Fruit fly (Drosophila melanogaster): ENCODE results near the gene CG17292.

The CG17292 gene

DNA sequence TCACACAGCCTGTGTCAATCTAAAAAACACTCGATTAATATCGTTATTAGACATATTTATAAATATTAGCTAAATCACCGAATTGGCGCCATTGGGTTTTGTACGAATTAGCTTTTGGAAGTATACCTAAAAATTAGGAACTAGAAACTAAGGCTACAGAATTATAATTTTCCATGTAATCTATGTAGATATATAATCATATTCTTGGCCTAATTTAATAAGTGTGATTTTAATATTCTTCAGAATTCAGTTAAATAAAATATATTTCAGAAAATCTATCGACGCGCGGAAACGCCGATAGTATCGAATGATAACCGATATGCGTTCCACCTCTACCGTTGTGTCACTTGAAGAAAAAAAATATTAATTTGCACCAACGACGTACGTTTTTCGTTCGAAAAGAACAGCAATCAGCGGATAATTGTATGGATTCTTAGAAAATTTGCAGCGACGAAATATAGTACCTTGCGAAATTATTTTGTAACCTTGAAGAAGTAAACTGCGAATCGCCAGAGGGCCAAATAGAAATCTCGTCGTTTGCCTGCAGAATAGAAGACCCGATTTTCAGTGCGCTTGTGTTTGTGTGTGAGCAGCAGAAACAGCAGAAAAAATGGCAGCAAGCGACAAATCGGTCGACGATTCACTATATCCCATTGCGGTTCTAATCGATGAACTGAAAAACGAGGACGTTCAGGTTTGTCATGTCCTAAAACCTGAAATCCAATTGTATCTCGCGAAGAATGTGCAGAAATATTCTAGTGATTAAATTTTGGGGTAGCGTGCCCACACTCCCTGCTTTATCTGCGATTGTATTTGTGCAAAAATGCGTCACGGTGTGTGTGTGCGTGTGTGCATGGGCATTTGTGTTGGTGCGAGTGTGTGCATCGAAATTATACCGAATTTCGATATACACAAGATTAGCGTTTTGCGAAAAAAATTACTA, 4.3 kb upstream of the CG17292 start, which contains the start of gene Pp2A-29B (continued):
- TF ChIP-seq MESR4 (GFP tag; optimal IDR thresholded peaks at IDR 0.05) (peak; percentile 87), CG12104 (GFP tag; optimal IDR thresholded peaks at IDR 0.05) (no peak), otp (GFP tag; IDR thresholded peaks at IDR 0.05) (no peak), sna (GFP tag; IDR thresholded peaks at IDR 0.05; ENCODE audit: partially characterized antibody) (peak; percentile 99), Rfx (GFP tag; IDR thresholded peaks at IDR 0.05) (0 out of 2 replicates have a peak, but pooled peaks have one; percentile 11), CG9817 (tag; optimal IDR thresholded peaks at IDR 0.05) (peak; percentile 17), Camta (GFP tag; optimal IDR thresholded peaks at IDR 0.05) (no peak), CG14710 (tag; optimal IDR thresholded peaks at IDR 0.05) (peak; percentile 83), CG6813 (GFP tag; optimal IDR thresholded peaks at IDR 0.05) (no peak), jigr1 (GFP tag; IDR thresholded peaks at IDR 0.05) (no peak), CG4820 (GFP tag; optimal IDR thresholded peaks at IDR 0.05) (no peak), BEAF-32 (GFP tag; optimal IDR thresholded peaks at IDR 0.05) (peak; percentile 100), sr (GFP tag; IDR thresholded peaks at IDR 0.05) (no peak), dimm (GFP tag; IDR thresholded peaks at IDR 0.05) (no peak), Bdp1 (GFP tag; optimal IDR thresholded peaks at IDR 0.05) (no peak), CG18476 (GFP tag; optimal IDR thresholded peaks at IDR 0.05) (peak; percentile 15), CG13424 (tag; optimal IDR thresholded peaks at IDR 0.05) (no peak), CG12299 (tag; optimal IDR thresholded peaks at IDR 0.05) (no peak), aop (GFP tag; IDR thresholded peaks at IDR 0.05) (no peak), Asciz (GFP tag; optimal IDR thresholded peaks at IDR 0.05) (no peak), Scr (GFP tag; IDR thresholded peaks at IDR 0.05; ENCODE audit: partially characterized antibody) (peak; percentile 99)

DNA sequence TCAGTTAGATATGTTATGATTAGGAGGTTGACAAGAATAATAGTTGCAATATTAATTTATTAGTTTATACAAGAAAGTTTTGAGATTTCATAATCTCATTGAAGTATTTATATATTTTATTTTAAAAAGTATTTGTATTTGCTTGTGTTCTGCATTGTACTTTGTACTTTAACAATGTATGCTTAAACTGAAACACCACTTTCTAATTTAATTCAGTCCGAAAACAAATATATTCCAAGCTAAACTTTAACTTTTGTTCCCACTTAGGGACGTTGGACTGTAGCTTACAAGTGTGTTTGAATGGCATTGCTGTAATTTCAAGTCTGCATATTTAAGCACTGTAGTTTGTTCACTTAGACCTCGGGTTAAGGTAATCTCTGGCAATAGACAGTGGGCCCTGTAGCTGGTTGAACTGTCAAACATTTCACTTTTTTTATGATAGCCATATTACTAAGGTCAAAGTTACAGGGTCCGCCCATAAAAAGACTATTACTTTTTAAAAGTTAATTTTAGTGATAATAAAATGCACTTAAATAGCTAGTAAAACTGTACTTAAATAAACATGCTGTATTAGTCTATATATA, 1.2 kb downstream of the CG17292 start:
- TF ChIP-seq CG7839 (tag; optimal IDR thresholded peaks at IDR 0.05) (peak; percentile 46), row (GFP tag; IDR thresholded peaks at IDR 0.05) (peak; percentile 38; the same call in 1 of the 3 replicates), CG31365 (tag; optimal IDR thresholded peaks at IDR 0.05) (no peak), CkIIα-i1 (GFP tag; IDR thresholded peaks at IDR 0.05) (no peak), Camta (GFP tag; optimal IDR thresholded peaks at IDR 0.05) (no peak), az2 (GFP tag; optimal IDR thresholded peaks at IDR 0.05) (no peak), Opbp (GFP tag; IDR thresholded peaks at IDR 0.05; ENCODE audit: partially characterized antibody) (no peak), Nf-YB (GFP tag; optimal IDR thresholded peaks at IDR 0.05) (no peak), Atf-2 (GFP tag; optimal IDR thresholded peaks at IDR 0.05) (no peak), CG2712 (tag; optimal IDR thresholded peaks at IDR 0.05) (peak; percentile 29), Meics (GFP tag; optimal IDR thresholded peaks at IDR 0.05) (peak; percentile 48), Hr78 (GFP tag; optimal IDR thresholded peaks at IDR 0.05) (no peak), CG12659 (GFP tag; optimal IDR thresholded peaks at IDR 0.05) (peak; percentile 23), dmrt99B (tag; optimal IDR thresholded peaks at IDR 0.05) (peak; percentile 54), CG13424 (tag; optimal IDR thresholded peaks at IDR 0.05) (peak; percentile 22), CG12769 (tag; optimal IDR thresholded peaks at IDR 0.05) (no peak), CG14014 (GFP tag; IDR thresholded peaks at IDR 0.05) (no peak), Hr51 (GFP tag; optimal IDR thresholded peaks at IDR 0.05) (peak in 1 of 2 experiments; percentile 52), CG18476 (GFP tag; optimal IDR thresholded peaks at IDR 0.05) (no peak), fd64A (GFP tag; optimal IDR thresholded peaks at IDR 0.05) (no peak), Sox100B (GFP tag; optimal IDR thresholded peaks at IDR 0.05) (peak; percentile 19), fd96Cb (tag; optimal IDR thresholded peaks at IDR 0.05) (no peak), CG2678 (tag; optimal IDR thresholded peaks at IDR 0.05) (peak; percentile 65), onecut (GFP tag; IDR thresholded peaks at IDR 0.05) (no peak), so (GFP tag; IDR thresholded peaks at IDR 0.05) (0 out of 3 replicates have a peak, but pooled peaks have one; percentile 23), Hmr (GFP tag; optimal IDR thresholded peaks at IDR 0.05) (no peak), pita (GFP tag; optimal IDR thresholded peaks at IDR 0.05) (no peak), CG18599 (GFP tag; optimal IDR thresholded peaks at IDR 0.05) (peak; percentile 6)
